Worm (Caenorhabditis elegans): ENCODE measurements around the gene dsb-1.

- TF ChIP-seq T26A5.8 (tag; optimal IDR thresholded peaks at IDR 0.05) (no peak), pbrm-1 (GFP tag; IDR thresholded peaks at IDR 0.05) (no peak), unc-130 (GFP tag; optimal IDR thresholded peaks at IDR 0.05) (no peak), mxl-1 (tag; optimal IDR thresholded peaks at IDR 0.05) (no peak), ztf-28 (GFP tag; IDR thresholded peaks at IDR 0.05) (no peak), unc-62 (GFP tag; optimal IDR thresholded peaks at IDR 0.05) (no peak), F57C9.4 (tag; optimal IDR thresholded peaks at IDR 0.05) (no peak), rpc-1 (optimal IDR thresholded peaks at IDR 0.05) (no peak), rpc-1 (tag; optimal IDR thresholded peaks at IDR 0.05) (no peak), ceh-58 (GFP tag; IDR thresholded peaks at IDR 0.05) (no peak)
Observed at ce11 chrIV:12429504-12429903, 20.8 kb downstream of the dsb-1 start.
